Worm (Caenorhabditis elegans): Measurements from ENCODE around the gene aps-1.
A peak's percentile ranks its signal among the peaks of the same experiment; 100 is the strongest.

Gene aps-1

ce11 chrV:6053188-6053687, 35.5 kb downstream of the aps-1 start, which contains the start of gene seip-1 (continued):
- TF ChIP-seq duxl-1 (tag; optimal IDR thresholded peaks at IDR 0.05; ENCODE audit: poor library complexity) (peak; percentile 32), ceh-20 (GFP tag; IDR thresholded peaks at IDR 0.05) (peak; percentile 72), mdt-29 (GFP tag; IDR thresholded peaks at IDR 0.05) (no peak), dmd-8 (GFP tag; IDR thresholded peaks at IDR 0.05) (no peak), mxl-2 (GFP tag; conservative IDR thresholded peaks at IDR 0.05) (no peak), ctbp-1 (GFP tag; IDR thresholded peaks at IDR 0.05) (peak; percentile 71), daf-19 (GFP tag; conservative IDR thresholded peaks at IDR 0.05) (no peak), nhr-41 (GFP tag; IDR thresholded peaks at IDR 0.05) (no peak), mdl-1 (tag; optimal IDR thresholded peaks at IDR 0.05) (peak in 1 of 2 experiments; percentile 73), lin-39 (tag; optimal IDR thresholded peaks at IDR 0.05) (no peak), nhr-25 (tag; optimal IDR thresholded peaks at IDR 0.05; ENCODE audit: borderline replicate concordance, insufficient read depth) (peak; percentile 29), snpc-1.2 (GFP tag; IDR thresholded peaks at IDR 0.05) (no peak)

ce11 chrV:6055289-6055688, 37.5 kb downstream of the aps-1 start, which contains the start of gene srd-20:
Gene srd-20 (plus strand): TSS chrV:6055589.
- TF ChIP-seq lim-7 (GFP tag; IDR thresholded peaks at IDR 0.05): no peak
- TF ChIP-seq arid-1 (GFP tag; conservative IDR thresholded peaks at IDR 0.05): no peak
- no peak for TF ChIP-seq hlh-11 (tag; optimal IDR thresholded peaks at IDR 0.05)
- no peak for TF ChIP-seq F44E2.7 (GFP tag; IDR thresholded peaks at IDR 0.05)
- TF ChIP-seq unc-130 (GFP tag; optimal IDR thresholded peaks at IDR 0.05): no peak
- no peak for TF ChIP-seq gei-8 (GFP tag; optimal IDR thresholded peaks at IDR 0.05)
- no peak for TF ChIP-seq ZK546.5 (tag; optimal IDR thresholded peaks at IDR 0.05)
- TF ChIP-seq snpc-1.2 (GFP tag; IDR thresholded peaks at IDR 0.05): no peak

ce11 chrV:6063330-6063729, 45.6 kb downstream of the aps-1 start, which contains the start of gene Y38A10A.2:
Gene Y38A10A.2 (minus strand): TSS chrV:6063430.
- peak; percentile 10 for TF ChIP-seq aha-1 (tag)
- no peak for TF ChIP-seq jun-1 (tag; optimal IDR thresholded peaks at IDR 0.05)

- TF ChIP-seq nhr-111 (GFP tag; optimal IDR thresholded peaks at IDR 0.05) (no peak), snpc-1.2 (GFP tag; IDR thresholded peaks at IDR 0.05) (no peak), dpl-1 (GFP tag; optimal IDR thresholded peaks at IDR 0.05) (no peak), mep-1 (tag; optimal IDR thresholded peaks at IDR 0.05) (no peak), vab-7 (GFP tag; IDR thresholded peaks at IDR 0.05) (no peak), spr-1 (tag; optimal IDR thresholded peaks at IDR 0.05) (no peak), jun-1 (tag; optimal IDR thresholded peaks at IDR 0.05) (no peak), nhr-11 (tag; optimal IDR thresholded peaks at IDR 0.05) (no peak), ceh-62 (tag; optimal IDR thresholded peaks at IDR 0.05) (no peak), nhr-28 (tag; optimal IDR thresholded peaks at IDR 0.05) (no peak)
These were observed 49.3 kb downstream of the aps-1 start, which contains the start of gene srh-10 for ce11 chrV:6067112-6067511. Gene srh-10 (minus strand): TSS chrV:6067140.

Data from whole organism, L4 larva.